Worm (Caenorhabditis elegans): ENCODE measurements around the gene swt-3.

swt-3 gene

ce11 chrIV:10766071-10766470 lies 14.4 kb downstream of the swt-3 start (continued):
- TF ChIP-seq nhr-179 (tag; optimal IDR thresholded peaks at IDR 0.05), result no peak
- TF ChIP-seq madf-3 (GFP tag; IDR thresholded peaks at IDR 0.05), result no peak
- no peak for TF ChIP-seq hlh-26 (GFP tag; conservative IDR thresholded peaks at IDR 0.05)
- no peak for TF ChIP-seq akir-1 (GFP tag; optimal IDR thresholded peaks at IDR 0.05)
- no peak for TF ChIP-seq sptf-2 (GFP tag; optimal IDR thresholded peaks at IDR 0.05)
- TF ChIP-seq snpc-3.4 (tag; optimal IDR thresholded peaks at IDR 0.05), result peak; percentile 40
- TF ChIP-seq let-526 (GFP tag; IDR thresholded peaks at IDR 0.05), result no peak
- TF ChIP-seq ekl-4 (GFP tag; IDR thresholded peaks at IDR 0.05), result no peak
- TF ChIP-seq aptf-3 (GFP tag; IDR thresholded peaks at IDR 0.05), result no peak
- no peak for TF ChIP-seq ztf-18 (tag; optimal IDR thresholded peaks at IDR 0.05)
- TF ChIP-seq hrde-1 (tag; optimal IDR thresholded peaks at IDR 0.05; ENCODE audit: borderline replicate concordance), result no peak
- no peak for TF ChIP-seq rec-8 (tag; optimal IDR thresholded peaks at IDR 0.05)
- TF ChIP-seq ceh-79 (tag; optimal IDR thresholded peaks at IDR 0.05), result no peak
- TF ChIP-seq T26A5.8 (tag; optimal IDR thresholded peaks at IDR 0.05), result no peak
- TF ChIP-seq dpff-1 (tag; optimal IDR thresholded peaks at IDR 0.05), result no peak
- no peak for TF ChIP-seq F55B11.4 (tag; optimal IDR thresholded peaks at IDR 0.05; ENCODE audit: borderline replicate concordance, insufficient read depth)
- no peak for TF ChIP-seq egl-44 (GFP tag; IDR thresholded peaks at IDR 0.05)
- no peak for TF ChIP-seq ztf-6 (GFP tag; IDR thresholded peaks at IDR 0.05)
- TF ChIP-seq madf-8 (GFP tag; conservative IDR thresholded peaks at IDR 0.05), result peak; percentile 84
- TF ChIP-seq pha-4 (tag; optimal IDR thresholded peaks at IDR 0.05), result no peak
- peak; percentile 51; the same call in 1 of the 2 replicates for TF ChIP-seq rcor-1 (GFP tag; IDR thresholded peaks at IDR 0.05)
- peak; percentile 83 for TF ChIP-seq xnd-1 (tag; optimal IDR thresholded peaks at IDR 0.05)
- no peak for TF ChIP-seq rpc-1 (optimal IDR thresholded peaks at IDR 0.05)
- TF ChIP-seq rpc-1 (tag; optimal IDR thresholded peaks at IDR 0.05), result no peak
- peak; percentile 60 for TF ChIP-seq snpc-1.3 (tag; optimal IDR thresholded peaks at IDR 0.05; ENCODE audit: insufficient read depth)
- no peak for TF ChIP-seq lin-35 (GFP tag; optimal IDR thresholded peaks at IDR 0.05)
- no peak for TF ChIP-seq lin-40 (tag; optimal IDR thresholded peaks at IDR 0.05)
- TF ChIP-seq Y95B8A.8 (GFP tag; IDR thresholded peaks at IDR 0.05), result no peak
- no peak for TF ChIP-seq Y79H2A.3 (GFP tag; conservative IDR thresholded peaks at IDR 0.05)
- peak; percentile 31 for TF ChIP-seq dpl-1 (GFP tag; optimal IDR thresholded peaks at IDR 0.05)
- TF ChIP-seq B0336.3 (GFP tag; IDR thresholded peaks at IDR 0.05), result no peak
- no peak for TF ChIP-seq ceh-58 (GFP tag; IDR thresholded peaks at IDR 0.05)
- TF ChIP-seq him-1 (tag; optimal IDR thresholded peaks at IDR 0.05), result peak; percentile 10
- TF ChIP-seq ztf-25 (GFP tag; IDR thresholded peaks at IDR 0.05), result no peak
- TF ChIP-seq D2030.7 (GFP tag; IDR thresholded peaks at IDR 0.05), result peak; percentile 57; the same call in 1 of the 2 replicates
- TF ChIP-seq F49E8.2 (tag; optimal IDR thresholded peaks at IDR 0.05; ENCODE audit: insufficient read depth), result peak; percentile 35
- TF ChIP-seq snpc-4 (GFP tag; optimal IDR thresholded peaks at IDR 0.05), result peak; percentile 66
- TF ChIP-seq snpc-4 (tag; optimal IDR thresholded peaks at IDR 0.05), result peak in 3 of 4 experiments; percentile 26 to 57 (median 35)
- no peak for TF ChIP-seq madf-10 (tag; optimal IDR thresholded peaks at IDR 0.05)
- no peak for TF ChIP-seq T07F8.4 (tag; optimal IDR thresholded peaks at IDR 0.05)
- peak; percentile 33 for TF ChIP-seq lin-54 (GFP tag; optimal IDR thresholded peaks at IDR 0.05)
- no peak for TF ChIP-seq ceh-27 (GFP tag; optimal IDR thresholded peaks at IDR 0.05)
- no peak for TF ChIP-seq nfya-1 (tag; optimal IDR thresholded peaks at IDR 0.05; ENCODE audit: borderline replicate concordance, insufficient read depth)
- TF ChIP-seq ceh-91 (GFP tag; IDR thresholded peaks at IDR 0.05), result peak; percentile 29; the same call in 1 of the 2 replicates
- TF ChIP-seq tlf-1 (GFP tag; optimal IDR thresholded peaks at IDR 0.05), result no peak
- TF ChIP-seq mcd-1 (GFP tag; IDR thresholded peaks at IDR 0.05), result no peak
- TF ChIP-seq ceh-100 (GFP tag; IDR thresholded peaks at IDR 0.05), result no peak
- TF ChIP-seq gei-17 (GFP tag; optimal IDR thresholded peaks at IDR 0.05), result no peak
- TF ChIP-seq lsl-1 (GFP tag; optimal IDR thresholded peaks at IDR 0.05), result peak; percentile 89
